Fruit fly (Drosophila melanogaster): ENCODE measurements around the gene CG14260.

The CG14260 gene

dm6 chr3R:27222013-27222673, 43.1 kb upstream of the CG14260 start (continued):
- no peak for TF ChIP-seq usp (GFP tag; optimal IDR thresholded peaks at IDR 0.05)
- no peak for TF ChIP-seq dsf (GFP tag; optimal IDR thresholded peaks at IDR 0.05; ENCODE audit: borderline replicate concordance)
- TF ChIP-seq N (GFP tag; optimal IDR thresholded peaks at IDR 0.05): no peak
- peak; percentile 55 for TF ChIP-seq fru (GFP tag; optimal IDR thresholded peaks at IDR 0.05)

DNA sequence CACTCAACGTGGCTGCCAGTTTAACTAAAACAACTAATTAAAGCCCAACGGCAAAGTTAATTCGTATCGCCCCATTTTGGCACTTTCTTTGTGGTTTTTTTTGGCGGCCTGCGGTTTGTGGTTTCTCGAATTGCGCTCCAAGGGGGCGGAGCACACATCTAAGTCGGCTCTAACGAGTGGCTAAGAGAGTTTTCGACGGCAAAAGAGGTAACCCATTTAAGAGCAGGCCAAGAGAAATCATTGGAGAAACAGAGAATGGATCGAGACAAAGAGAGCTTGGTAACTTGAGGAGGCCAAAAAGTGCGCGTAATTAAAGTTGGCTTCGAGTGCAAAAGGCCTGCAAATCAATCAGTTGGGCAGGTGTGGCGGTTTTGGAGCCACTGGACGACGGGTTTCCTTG, 42.2 kb upstream of the CG14260 start:
- TF ChIP-seq Vsx2 (GFP tag; optimal IDR thresholded peaks at IDR 0.05; ENCODE audit: partially characterized antibody): no peak
- TF ChIP-seq br (GFP tag; optimal IDR thresholded peaks at IDR 0.05): no peak
- no peak for TF ChIP-seq CG9705 (GFP tag; optimal IDR thresholded peaks at IDR 0.05)
- no peak for TF ChIP-seq usp (GFP tag; optimal IDR thresholded peaks at IDR 0.05)
- TF ChIP-seq CG32264 (GFP tag; optimal IDR thresholded peaks at IDR 0.05): no peak
- TF ChIP-seq Hnf4 (GFP tag; optimal IDR thresholded peaks at IDR 0.05): no peak
- no peak for TF ChIP-seq dl (GFP tag; optimal IDR thresholded peaks at IDR 0.05; ENCODE audit: insufficient read depth in 1 of 2, partially characterized antibody in 2 of 2)
- no peak for TF ChIP-seq dsf (GFP tag; optimal IDR thresholded peaks at IDR 0.05; ENCODE audit: borderline replicate concordance)
- TF ChIP-seq sage (GFP tag; optimal IDR thresholded peaks at IDR 0.05): no peak
- no peak for TF ChIP-seq brk (GFP tag; optimal IDR thresholded peaks at IDR 0.05)
- TF ChIP-seq GATAd (GFP tag; optimal IDR thresholded peaks at IDR 0.05): no peak

- peak; percentile 42 for TF ChIP-seq Sp1 (GFP tag; optimal IDR thresholded peaks at IDR 0.05)
- no peak for TF ChIP-seq tai (GFP tag; optimal IDR thresholded peaks at IDR 0.05)
- TF ChIP-seq Myc (optimal IDR thresholded peaks at IDR 0.05): no peak
- TF ChIP-seq sage (GFP tag; optimal IDR thresholded peaks at IDR 0.05): no peak
- TF ChIP-seq sv (GFP tag; optimal IDR thresholded peaks at IDR 0.05): no peak
- TF ChIP-seq CG32264 (GFP tag; optimal IDR thresholded peaks at IDR 0.05): no peak
- TF ChIP-seq woc (GFP tag; optimal IDR thresholded peaks at IDR 0.05): peak; percentile 65
- peak; percentile 33 for TF ChIP-seq ey (GFP tag; optimal IDR thresholded peaks at IDR 0.05)
- TF ChIP-seq pan (optimal IDR thresholded peaks at IDR 0.05): no peak
- TF ChIP-seq brk (GFP tag; optimal IDR thresholded peaks at IDR 0.05): no peak
- TF ChIP-seq Hr78 (GFP tag; optimal IDR thresholded peaks at IDR 0.05): no peak
- no peak for TF ChIP-seq N (GFP tag; optimal IDR thresholded peaks at IDR 0.05)
- no peak for TF ChIP-seq dsf (GFP tag; optimal IDR thresholded peaks at IDR 0.05; ENCODE audit: borderline replicate concordance)
- no peak for TF ChIP-seq psq (GFP tag; optimal IDR thresholded peaks at IDR 0.05)
- peak; percentile 55 for TF ChIP-seq fru (GFP tag; optimal IDR thresholded peaks at IDR 0.05)
- TF ChIP-seq HLH106 (tag; optimal IDR thresholded peaks at IDR 0.05): peak; percentile 48
- TF ChIP-seq Jra (GFP tag; optimal IDR thresholded peaks at IDR 0.05): no peak
- TF ChIP-seq Dif (GFP tag; optimal IDR thresholded peaks at IDR 0.05; ENCODE audit: partially characterized antibody): no peak
- peak; percentile 29 for TF ChIP-seq rgr (GFP tag; optimal IDR thresholded peaks at IDR 0.05)
- no peak for TF ChIP-seq dmrt93B (GFP tag; optimal IDR thresholded peaks at IDR 0.05)
- TF ChIP-seq Mio (GFP tag; optimal IDR thresholded peaks at IDR 0.05): no peak
- no peak for TF ChIP-seq Dfd (GFP tag; optimal IDR thresholded peaks at IDR 0.05)
- TF ChIP-seq dl (GFP tag; optimal IDR thresholded peaks at IDR 0.05; ENCODE audit: insufficient read depth in 1 of 2, partially characterized antibody in 2 of 2): no peak
- no peak for TF ChIP-seq jim (GFP tag; optimal IDR thresholded peaks at IDR 0.05)
- no peak for TF ChIP-seq lola (GFP tag; optimal IDR thresholded peaks at IDR 0.05)
- peak in 1 of 2 experiments; percentile 55 for TF ChIP-seq foxo (GFP tag; optimal IDR thresholded peaks at IDR 0.05)
- TF ChIP-seq Rel (GFP tag; optimal IDR thresholded peaks at IDR 0.05): no peak
- no peak for TF ChIP-seq Rel (tag; optimal IDR thresholded peaks at IDR 0.05)
- TF ChIP-seq Vsx2 (GFP tag; optimal IDR thresholded peaks at IDR 0.05; ENCODE audit: partially characterized antibody): no peak
- no peak for TF ChIP-seq Hnf4 (GFP tag; optimal IDR thresholded peaks at IDR 0.05)
- no peak for TF ChIP-seq GATAd (GFP tag; optimal IDR thresholded peaks at IDR 0.05)
- TF ChIP-seq CG9705 (GFP tag; optimal IDR thresholded peaks at IDR 0.05): no peak
- peak; percentile 44 for TF ChIP-seq br (GFP tag; optimal IDR thresholded peaks at IDR 0.05)
- TF ChIP-seq Abd-B (GFP tag; optimal IDR thresholded peaks at IDR 0.05): no peak
- peak; percentile 29 for TF ChIP-seq OdsH (GFP tag; optimal IDR thresholded peaks at IDR 0.05)
- no peak for TF ChIP-seq Hr83 (GFP tag; optimal IDR thresholded peaks at IDR 0.05; ENCODE audit: poor library complexity, severe bottlenecking)
- no peak for TF ChIP-seq usp (GFP tag; optimal IDR thresholded peaks at IDR 0.05)
- peak; percentile 55 for TF ChIP-seq h (GFP tag; optimal IDR thresholded peaks at IDR 0.05)
- no peak for TF ChIP-seq CrebA (GFP tag; optimal IDR thresholded peaks at IDR 0.05; ENCODE audit: borderline replicate concordance)
These were observed 40.5 kb upstream of the CG14260 start for dm6 chr3R:27224727-27225126.

Data from whole organism, wandering third instar larva.